Worm (Caenorhabditis elegans): ENCODE results near the gene F27E5.9.

DNA sequence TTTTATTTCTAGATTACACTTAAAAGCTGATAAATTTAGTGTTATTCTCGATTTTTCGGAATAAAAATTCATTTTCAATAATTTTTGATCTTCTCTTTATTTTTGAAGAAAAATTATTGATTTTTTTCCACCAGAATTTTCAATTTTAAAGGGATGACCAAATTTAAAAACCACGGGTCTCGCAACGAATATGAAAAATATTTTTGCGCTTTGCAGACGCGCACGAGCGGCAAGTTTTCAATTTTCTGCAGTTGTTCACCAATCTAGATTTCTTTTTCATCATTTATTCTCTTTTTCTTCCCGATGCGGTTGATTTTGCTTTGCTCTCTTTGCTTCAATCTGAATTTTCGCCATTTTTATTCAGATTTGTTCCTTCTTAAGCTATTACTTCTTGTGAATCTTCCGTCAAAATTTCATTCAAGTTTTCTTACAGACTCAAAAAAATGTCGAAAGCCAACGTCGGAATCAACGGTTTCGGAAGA lies 36.1 kb downstream of the F27E5.9 start, which contains the start of gene gpd-4:
- TF ChIP-seq ztf-23 (GFP tag; IDR thresholded peaks at IDR 0.05) (no peak), tab-1 (GFP tag; IDR thresholded peaks at IDR 0.05) (no peak), ref-1 (GFP tag; conservative IDR thresholded peaks at IDR 0.05) (no peak), cog-1 (tag; optimal IDR thresholded peaks at IDR 0.05) (no peak), flt-1 (GFP tag; IDR thresholded peaks at IDR 0.05) (no peak), ztf-29 (GFP tag; IDR thresholded peaks at IDR 0.05) (no peak), T22C8.4 (GFP tag; IDR thresholded peaks at IDR 0.05) (0 out of 2 replicates have a peak, but pooled peaks have one; percentile 17), med-1 (GFP tag; optimal IDR thresholded peaks at IDR 0.05; ENCODE audit: insufficient read depth) (no peak)
